Worm (Caenorhabditis elegans) whole organism, L4 larva: ENCODE results near the gene lin-66.
A peak's percentile ranks its signal among the peaks of the same experiment; 100 is the strongest.

Experiments
- ZK546.5 ChIP-seq, 2 experiments: sonication (generic microtip); optimal IDR thresholded peaks; 2 replicates each; lab custom pipeline; 2017; ENCODE audit warnings: missing biosample characterization in 2 of 2, missing genetic modification characterization in 2 of 2
- ama-1 ChIP-seq: fragments of 150-350 bp; optimal IDR thresholded peaks from 2 replicates; lab custom pipeline; 2014; ENCODE audit warnings: inconsistent platforms, mixed read lengths
- ctbp-1 ChIP-seq: fragments of 200-800 bp; sonication (Bioruptor generic); IDR thresholded peaks from 2 replicates; pipeline ENCODE4 v1.3.6; 2022; ENCODE audit warnings: missing genetic modification reagents, missing genetic modification characterization, missing compliant biosample characterization
- gei-8 ChIP-seq: fragments of 200-800 bp; sonication (Bioruptor generic); optimal IDR thresholded peaks from 2 replicates; lab custom pipeline; 2018; ENCODE audit warnings: mild to moderate bottlenecking, missing genetic modification characterization, missing compliant biosample characterization
- lim-7 ChIP-seq: fragments of 200-800 bp; sonication (Bioruptor generic); IDR thresholded peaks from 2 replicates; pipeline ENCODE4 v1.3.6; 2022; ENCODE audit warnings: missing genetic modification characterization, missing compliant biosample characterization
- lin-13 ChIP-seq: fragments of 150-350 bp; optimal IDR thresholded peaks from 2 replicates; lab custom pipeline; 2014; ENCODE audit warnings: missing biosample characterization, missing genetic modification reagents, missing genetic modification characterization
- lin-39 ChIP-seq: fragments of 150-350 bp; optimal IDR thresholded peaks from 2 replicates; lab custom pipeline; 2014; ENCODE audit warnings: missing biosample characterization, missing genetic modification reagents, missing genetic modification characterization
- lir-3 ChIP-seq: sonication (generic microtip); optimal IDR thresholded peaks from 2 replicates; lab custom pipeline; 2016; ENCODE audit warnings: mild to moderate bottlenecking, missing genetic modification characterization, missing compliant biosample characterization
- nhr-11 ChIP-seq: fragments of 150-350 bp; optimal IDR thresholded peaks from 2 replicates; lab custom pipeline; 2014; ENCODE audit warnings: missing biosample characterization, missing genetic modification characterization
- nhr-76 ChIP-seq: fragments of 150-350 bp; optimal IDR thresholded peaks from 2 replicates; lab custom pipeline; 2014; ENCODE audit warnings: missing biosample characterization, missing genetic modification characterization
- unc-62 ChIP-seq, 3 experiments: fragments of 150-350 bp in 1 of 3; sonication (generic microtip); optimal IDR thresholded peaks in 2 of 3; peaks in 1 of 3; 1 replicate in 1 of 3; 2 replicates in 2 of 3; lab custom pipeline; 2014 to 2017; ENCODE audit warnings: missing biosample characterization in 3 of 3, missing genetic modification characterization in 3 of 3, missing genetic modification reagents in 3 of 3, missing genotype in 1 of 3

DNA sequence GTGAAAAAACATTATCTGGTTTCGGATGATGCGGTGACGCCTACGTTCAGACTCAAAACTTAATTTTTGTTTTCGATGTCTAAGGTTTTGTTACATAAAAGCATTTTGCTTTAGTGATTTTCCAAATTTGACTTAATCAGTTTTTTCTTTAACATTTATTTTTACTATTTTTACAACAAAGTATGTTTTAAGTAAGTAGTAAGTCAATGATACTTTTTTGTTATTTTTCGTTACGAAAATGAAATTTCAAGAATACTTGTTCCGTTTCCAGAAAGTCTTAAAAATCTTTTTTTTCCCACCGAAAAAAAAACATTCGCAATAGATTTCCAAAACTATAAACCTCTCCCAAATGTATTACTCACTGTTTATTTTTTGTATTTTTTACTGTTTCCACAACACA lies 39.8 kb downstream of the lin-66 start:
- TF ChIP-seq lir-3 (tag; lab: Kevin White, UChicago) (no peak), unc-62 (GFP tag; optimal IDR thresholded peaks at IDR 0.05 in 1 of 2; lab: Kevin White, UChicago) (peak in 1 of 2 experiments; percentile 98), unc-62 (tag; optimal IDR thresholded peaks at IDR 0.05; lab: Kevin White, UChicago) (no peak), ama-1 (no peak), lin-13 (GFP tag; lab: Kevin White, UChicago) (no peak), ctbp-1 (GFP tag; lab: Robert Waterston, UW) (no peak), lim-7 (GFP tag; lab: Robert Waterston, UW) (no peak), nhr-11 (tag; lab: Kevin White, UChicago) (no peak), gei-8 (GFP tag; lab: Kevin White, UChicago) (no peak), nhr-76 (tag; lab: Kevin White, UChicago) (no peak), lin-39 (tag; lab: Kevin White, UChicago) (no peak), ZK546.5 (tag; optimal IDR thresholded peaks at IDR 0.05; lab: Kevin White, UChicago) (no peak)
